Worm (Caenorhabditis elegans) whole organism, L3 larva: ENCODE measurements around the gene unc-46.

ENCODE experiments used
- R02D3.7 ChIP-seq: fragments of 150-350 bp; optimal IDR thresholded peaks from 2 replicates; lab custom pipeline; 2014; ENCODE audit warnings: missing biosample characterization, missing genetic modification characterization
- ZK546.5 ChIP-seq: sonication (generic microtip); optimal IDR thresholded peaks from 2 replicates; lab custom pipeline; 2017; ENCODE audit warnings: missing biosample characterization, missing genetic modification characterization
- aly-2 ChIP-seq: fragments of 150-350 bp; optimal IDR thresholded peaks from 2 replicates; lab custom pipeline; 2014; ENCODE audit warnings: missing biosample characterization, missing genetic modification characterization
- ceh-16 ChIP-seq: sonication (generic microtip); optimal IDR thresholded peaks from 2 replicates; lab custom pipeline; 2017; ENCODE audit warnings: missing biosample characterization, missing genetic modification characterization
- ceh-28 ChIP-seq: fragments of 150-350 bp; optimal IDR thresholded peaks from 2 replicates; lab custom pipeline; 2014; ENCODE audit warnings: missing biosample characterization, missing genetic modification reagents, missing genetic modification characterization
- ceh-82 ChIP-seq: fragments of 150-350 bp; optimal IDR thresholded peaks from 2 replicates; lab custom pipeline; 2014; ENCODE audit warnings: missing biosample characterization, missing genetic modification characterization
- ceh-9 ChIP-seq: sonication (generic microtip); optimal IDR thresholded peaks from 2 replicates; lab custom pipeline; 2018; ENCODE audit warnings: missing biosample characterization, missing genetic modification characterization
- daf-12 ChIP-seq: fragments of 150-350 bp; optimal IDR thresholded peaks from 2 replicates; lab custom pipeline; 2014; ENCODE audit warnings: missing biosample characterization, missing genetic modification reagents, missing genetic modification characterization
- egl-5 ChIP-seq: fragments of 150-350 bp; optimal IDR thresholded peaks from 2 replicates; lab custom pipeline; 2017; ENCODE audit warnings: missing biosample characterization, missing genetic modification reagents, missing genetic modification characterization, inconsistent platforms
- elt-1 ChIP-seq: fragments of 150-350 bp; optimal IDR thresholded peaks from 2 replicates; lab custom pipeline; 2014; ENCODE audit warnings: missing biosample characterization, missing genetic modification characterization
- elt-2 ChIP-seq: sonication (generic microtip); optimal IDR thresholded peaks from 2 replicates; lab custom pipeline; 2016; ENCODE audit warnings: missing genetic modification reagents, mild to moderate bottlenecking, missing genetic modification characterization, missing compliant biosample characterization
- eor-1 ChIP-seq, 2 experiments: fragments of 150-350 bp; optimal IDR thresholded peaks; 2 replicates each; lab custom pipeline; 2014 to 2018; ENCODE audit warnings: missing biosample characterization in 2 of 2, missing genetic modification characterization in 2 of 2
- fkh-10 ChIP-seq: sonication (generic microtip); optimal IDR thresholded peaks from 2 replicates; lab custom pipeline; 2017; ENCODE audit warnings: missing biosample characterization, missing genetic modification reagents, missing genetic modification characterization
- fos-1 ChIP-seq: fragments of 150-350 bp; optimal IDR thresholded peaks from 2 replicates; lab custom pipeline; 2014; ENCODE audit warnings: missing biosample characterization, missing genetic modification characterization
- jun-1 ChIP-seq: fragments of 150-350 bp; optimal IDR thresholded peaks from 2 replicates; lab custom pipeline; 2014; ENCODE audit warnings: missing biosample characterization, missing genetic modification reagents, missing genetic modification characterization
- lin-15B ChIP-seq: fragments of 150-350 bp; optimal IDR thresholded peaks from 2 replicates; lab custom pipeline; 2014; ENCODE audit warnings: missing biosample characterization, missing genetic modification characterization
- lin-39 ChIP-seq: fragments of 150-350 bp; optimal IDR thresholded peaks from 2 replicates; lab custom pipeline; 2018; ENCODE audit warnings: missing biosample characterization, missing genetic modification reagents, missing genetic modification characterization
- lsy-12 ChIP-seq: sonication (generic microtip); optimal IDR thresholded peaks from 2 replicates; lab custom pipeline; 2016; ENCODE audit warnings: mild to moderate bottlenecking, missing genetic modification characterization, missing compliant biosample characterization
- nfya-1 ChIP-seq: sonication (generic microtip); optimal IDR thresholded peaks from 2 replicates; lab custom pipeline; 2017; ENCODE audit warnings: missing genetic modification characterization, mild to moderate bottlenecking, missing compliant biosample characterization, antibody characterized with exemption, moderate library complexity; ENCODE audit not compliant: insufficient read depth
- nhr-23 ChIP-seq: fragments of 150-350 bp; optimal IDR thresholded peaks from 2 replicates; lab custom pipeline; 2014; ENCODE audit warnings: missing biosample characterization, missing genetic modification reagents, missing genetic modification characterization
- nhr-237 ChIP-seq: fragments of 150-350 bp; optimal IDR thresholded peaks from 2 replicates; lab custom pipeline; 2014; ENCODE audit warnings: missing biosample characterization, missing genetic modification characterization
- nhr-25 ChIP-seq: sonication (generic microtip); optimal IDR thresholded peaks from 2 replicates; lab custom pipeline; 2017; ENCODE audit warnings: missing biosample characterization, missing genetic modification characterization
- nhr-28 ChIP-seq: fragments of 150-350 bp; optimal IDR thresholded peaks from 2 replicates; lab custom pipeline; 2014; ENCODE audit warnings: missing biosample characterization, missing genetic modification characterization
- nhr-43 ChIP-seq: sonication (generic microtip); optimal IDR thresholded peaks from 2 replicates; lab custom pipeline; 2016; ENCODE audit warnings: mild to moderate bottlenecking, missing genetic modification characterization, missing compliant biosample characterization; ENCODE audit not compliant: poor library complexity, severe bottlenecking
- nhr-67 ChIP-seq: fragments of 150-350 bp; optimal IDR thresholded peaks from 2 replicates; lab custom pipeline; 2014; ENCODE audit warnings: missing biosample characterization, missing genetic modification characterization
- pha-4 ChIP-seq: fragments of 150-350 bp; optimal IDR thresholded peaks from 2 replicates; lab custom pipeline; 2014; ENCODE audit warnings: missing biosample characterization, missing genetic modification reagents, missing genetic modification characterization
- pqm-1 ChIP-seq: fragments of 150-350 bp; optimal IDR thresholded peaks from 2 replicates; lab custom pipeline; 2017; ENCODE audit warnings: missing biosample characterization, missing genetic modification characterization, inconsistent platforms
- sea-2 ChIP-seq: fragments of 150-350 bp; sonication (generic microtip); optimal IDR thresholded peaks from 4 replicates; lab custom pipeline; 2014; ENCODE audit warnings: missing biosample characterization, missing genetic modification reagents, missing genetic modification characterization
- skn-1 ChIP-seq: fragments of 150-350 bp; optimal IDR thresholded peaks from 2 replicates; lab custom pipeline; 2014; ENCODE audit warnings: missing biosample characterization, missing genetic modification characterization
- snpc-4 ChIP-seq: fragments of 150-350 bp; optimal IDR thresholded peaks from 2 replicates; lab custom pipeline; 2014; ENCODE audit warnings: missing biosample characterization, missing genetic modification characterization
- tbx-2 ChIP-seq: sonication (generic microtip); optimal IDR thresholded peaks from 2 replicates; lab custom pipeline; 2016; ENCODE audit warnings: mild to moderate bottlenecking, missing genetic modification characterization, missing compliant biosample characterization
- unc-62 ChIP-seq: fragments of 150-350 bp; sonication (generic microtip); optimal IDR thresholded peaks from 4 replicates; lab custom pipeline; 2014; ENCODE audit warnings: missing biosample characterization, missing genetic modification reagents, missing genetic modification characterization
- zag-1 ChIP-seq: fragments of 150-350 bp; optimal IDR thresholded peaks from 2 replicates; lab custom pipeline; 2014; ENCODE audit warnings: missing biosample characterization, missing genetic modification characterization
- ztf-4 ChIP-seq: fragments of 150-350 bp; optimal IDR thresholded peaks from 2 replicates; lab custom pipeline; 2014; ENCODE audit warnings: missing biosample characterization, missing genetic modification characterization

Gene unc-46

ce11 chrV:5090386-5090785 lies 8.4 kb downstream of the unc-46 start:
- TF ChIP-seq ceh-9 (tag; lab: Kevin White, UChicago) (no peak), elt-1 (tag; lab: Kevin White, UChicago) (peak; percentile 18), nhr-28 (tag; lab: Kevin White, UChicago) (no peak), eor-1 (tag; optimal IDR thresholded peaks at IDR 0.05; lab: Kevin White, UChicago) (no peak), nfya-1 (tag; lab: Kevin White, UChicago) (no peak), snpc-4 (tag; lab: Kevin White, UChicago) (no peak), fkh-10 (peak; percentile 20), pha-4 (tag; lab: Kevin White, UChicago) (no peak)

- TF ChIP-seq nhr-23 (tag; lab: Kevin White, UChicago) (no peak), R02D3.7 (tag; lab: Kevin White, UChicago) (no peak)
Observed at ce11 chrV:5089497-5090134, 9.2 kb downstream of the unc-46 start, which contains the start of gene glb-32. TSS of gene glb-32 (minus strand) at chrV:5089547.

ce11 chrV:5088311-5088710 lies 10.5 kb downstream of the unc-46 start:
- TF ChIP-seq ZK546.5 (tag; lab: Kevin White, UChicago) = no peak
- no peak for TF ChIP-seq ceh-28 (tag; lab: Kevin White, UChicago)
- TF ChIP-seq R02D3.7 (tag; lab: Kevin White, UChicago) = no peak
- TF ChIP-seq daf-12 (tag; lab: Kevin White, UChicago) = no peak
- TF ChIP-seq nfya-1 (tag; lab: Kevin White, UChicago) = no peak
- no peak for TF ChIP-seq nhr-28 (tag; lab: Kevin White, UChicago)
- TF ChIP-seq nhr-23 (tag; lab: Kevin White, UChicago) = no peak
- no peak for TF ChIP-seq fos-1 (tag; lab: Kevin White, UChicago)
- no peak for TF ChIP-seq tbx-2
- TF ChIP-seq nhr-43 (tag; lab: Kevin White, UChicago) = no peak
- TF ChIP-seq unc-62 (GFP tag; lab: Kevin White, UChicago) = no peak
- no peak for TF ChIP-seq lsy-12 (tag; lab: Kevin White, UChicago)
- TF ChIP-seq jun-1 (tag; lab: Kevin White, UChicago) = no peak
- no peak for TF ChIP-seq nhr-25 (tag; lab: Kevin White, UChicago)
- TF ChIP-seq ceh-16 (tag; lab: Kevin White, UChicago) = no peak
- no peak for TF ChIP-seq elt-1 (tag; lab: Kevin White, UChicago)
- TF ChIP-seq aly-2 (tag; lab: Kevin White, UChicago) = no peak
- TF ChIP-seq eor-1 (tag; optimal IDR thresholded peaks at IDR 0.05; lab: Kevin White, UChicago) = no peak
- no peak for TF ChIP-seq zag-1

ce11 chrV:5086919-5087404 lies 11.9 kb downstream of the unc-46 start, which contains the start of gene Y58A7A.5:
TSS of gene Y58A7A.5 (minus strand) at chrV:5086969.
- TF ChIP-seq lin-39 (peak; percentile 26), lsy-12 (tag; lab: Kevin White, UChicago) (no peak), nhr-43 (tag; lab: Kevin White, UChicago) (no peak), eor-1 (tag; optimal IDR thresholded peaks at IDR 0.05; lab: Kevin White, UChicago) (no peak), ceh-28 (tag; lab: Kevin White, UChicago) (peak; percentile 3), zag-1 (no peak), nfya-1 (tag; lab: Kevin White, UChicago) (peak; percentile 22), pha-4 (tag; lab: Kevin White, UChicago) (peak; percentile 28)

- TF ChIP-seq nhr-67 = no peak
- no peak for TF ChIP-seq nhr-23 (tag; lab: Kevin White, UChicago)
- TF ChIP-seq fkh-10 = no peak
Observed at ce11 chrV:5084957-5085465, 13.8 kb downstream of the unc-46 start, which contains the start of gene Y58A7A.4. TSS of gene Y58A7A.4 (minus strand) at chrV:5085007.

- TF ChIP-seq nhr-237 (tag; lab: Kevin White, UChicago) (no peak), lin-15B (peak; percentile 2), fos-1 (tag; lab: Kevin White, UChicago) (no peak), jun-1 (tag; lab: Kevin White, UChicago) (peak; percentile 11), skn-1 (tag; lab: Kevin White, UChicago) (peak; percentile 28), ztf-4 (tag; lab: Kevin White, UChicago) (no peak), sea-2 (GFP tag; lab: Kevin White, UChicago) (no peak), ceh-82 (tag; lab: Kevin White, UChicago) (no peak), ZK546.5 (tag; lab: Kevin White, UChicago) (no peak), nhr-28 (tag; lab: Kevin White, UChicago) (no peak), elt-2 (peak; percentile 36), nhr-23 (tag; lab: Kevin White, UChicago) (peak; percentile 72), zag-1 (no peak), lsy-12 (tag; lab: Kevin White, UChicago) (no peak), nfya-1 (tag; lab: Kevin White, UChicago) (peak; percentile 46), elt-1 (tag; lab: Kevin White, UChicago) (no peak), nhr-25 (tag; lab: Kevin White, UChicago) (peak; percentile 5), egl-5 (no peak), ceh-28 (tag; lab: Kevin White, UChicago) (peak; percentile 43), unc-62 (GFP tag; lab: Kevin White, UChicago) (no peak), pha-4 (tag; lab: Kevin White, UChicago) (peak; percentile 75), pqm-1 (peak; percentile 28)
Observed at ce11 chrV:5080853-5081338, 17.9 kb downstream of the unc-46 start, which contains the start of gene Y58A7A.3. TSS of gene Y58A7A.3 (minus strand) at chrV:5080903.
